Worm (Caenorhabditis elegans): ENCODE measurements around the gene sptl-2.

sptl-2 gene

ce11 chrV:8017924-8018323 is 917 bp downstream of the sptl-2 start:
- no peak for TF ChIP-seq aly-1 (tag; optimal IDR thresholded peaks at IDR 0.05)
- no peak for TF ChIP-seq scrt-1 (GFP tag; IDR thresholded peaks at IDR 0.05)
- no peak for TF ChIP-seq pes-1 (GFP tag; IDR thresholded peaks at IDR 0.05)
- no peak for TF ChIP-seq tbx-11 (GFP tag; IDR thresholded peaks at IDR 0.05)
- TF ChIP-seq ceh-36 (tag; optimal IDR thresholded peaks at IDR 0.05), result no peak
- TF ChIP-seq flt-1 (GFP tag; IDR thresholded peaks at IDR 0.05), result no peak
- no peak for TF ChIP-seq tbx-37 (GFP tag; conservative IDR thresholded peaks at IDR 0.05)
- no peak for TF ChIP-seq hmbx-1 (tag; optimal IDR thresholded peaks at IDR 0.05)
- TF ChIP-seq hmg-4 (GFP tag; optimal IDR thresholded peaks at IDR 0.05), result no peak
- TF ChIP-seq sea-1 (GFP tag; conservative IDR thresholded peaks at IDR 0.05), result no peak
- TF ChIP-seq tra-4 (tag; optimal IDR thresholded peaks at IDR 0.05), result no peak
- no peak for TF ChIP-seq hnd-1 (tag; optimal IDR thresholded peaks at IDR 0.05)
- no peak for TF ChIP-seq F13C5.2 (tag; optimal IDR thresholded peaks at IDR 0.05)
- no peak for TF ChIP-seq ama-1 (optimal IDR thresholded peaks at IDR 0.05)
- TF ChIP-seq ets-7 (tag; optimal IDR thresholded peaks at IDR 0.05), result no peak
- no peak for TF ChIP-seq B0310.2 (tag; optimal IDR thresholded peaks at IDR 0.05)
- TF ChIP-seq ceh-13 (GFP tag; optimal IDR thresholded peaks at IDR 0.05), result no peak

- TF ChIP-seq tbx-11 (GFP tag; IDR thresholded peaks at IDR 0.05) (no peak), sea-1 (GFP tag; conservative IDR thresholded peaks at IDR 0.05) (no peak), flt-1 (GFP tag; IDR thresholded peaks at IDR 0.05) (no peak), ets-7 (tag; optimal IDR thresholded peaks at IDR 0.05) (no peak), tbx-37 (GFP tag; conservative IDR thresholded peaks at IDR 0.05) (no peak), ama-1 (optimal IDR thresholded peaks at IDR 0.05) (no peak), hmg-4 (GFP tag; optimal IDR thresholded peaks at IDR 0.05) (no peak), aly-1 (tag; optimal IDR thresholded peaks at IDR 0.05) (no peak), hmbx-1 (tag; optimal IDR thresholded peaks at IDR 0.05) (no peak), B0310.2 (tag; optimal IDR thresholded peaks at IDR 0.05) (no peak), pes-1 (GFP tag; IDR thresholded peaks at IDR 0.05) (no peak)
These were observed 1.9 kb downstream of the sptl-2 start for ce11 chrV:8018919-8019318.

DNA sequence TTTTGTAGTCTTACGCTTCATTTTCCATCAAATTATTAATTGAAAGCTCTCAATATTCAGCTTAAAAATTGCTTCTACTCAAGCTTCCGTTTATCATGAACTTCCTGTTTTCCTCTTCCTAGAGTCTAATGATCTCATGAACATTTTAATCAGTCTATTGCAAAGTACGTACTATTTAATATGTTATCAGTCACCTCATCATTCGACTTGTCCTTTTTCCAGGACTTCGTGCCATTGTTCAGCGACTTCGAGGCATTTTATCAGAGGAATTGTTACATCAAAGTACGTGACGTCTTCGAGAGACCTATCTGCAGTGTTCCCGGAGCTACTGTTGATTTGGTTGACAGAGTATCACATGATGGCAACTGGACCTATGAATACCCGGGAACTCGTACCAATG is 2.8 kb downstream of the sptl-2 start:
- TF ChIP-seq sea-1 (GFP tag; conservative IDR thresholded peaks at IDR 0.05), result no peak
- no peak for TF ChIP-seq tbx-11 (GFP tag; IDR thresholded peaks at IDR 0.05)
- TF ChIP-seq ceh-36 (tag; optimal IDR thresholded peaks at IDR 0.05), result no peak
- no peak for TF ChIP-seq aly-1 (tag; optimal IDR thresholded peaks at IDR 0.05)
- no peak for TF ChIP-seq tbx-37 (GFP tag; conservative IDR thresholded peaks at IDR 0.05)
- no peak for TF ChIP-seq ama-1 (optimal IDR thresholded peaks at IDR 0.05)
- no peak for TF ChIP-seq F13C5.2 (tag; optimal IDR thresholded peaks at IDR 0.05)
- TF ChIP-seq scrt-1 (GFP tag; IDR thresholded peaks at IDR 0.05), result no peak
- TF ChIP-seq hnd-1 (tag; optimal IDR thresholded peaks at IDR 0.05), result no peak
- no peak for TF ChIP-seq pes-1 (GFP tag; IDR thresholded peaks at IDR 0.05)
- TF ChIP-seq flt-1 (GFP tag; IDR thresholded peaks at IDR 0.05), result no peak
- no peak for TF ChIP-seq B0310.2 (tag; optimal IDR thresholded peaks at IDR 0.05)
- TF ChIP-seq ceh-13 (GFP tag; optimal IDR thresholded peaks at IDR 0.05), result no peak
- no peak for TF ChIP-seq ets-7 (tag; optimal IDR thresholded peaks at IDR 0.05)

DNA sequence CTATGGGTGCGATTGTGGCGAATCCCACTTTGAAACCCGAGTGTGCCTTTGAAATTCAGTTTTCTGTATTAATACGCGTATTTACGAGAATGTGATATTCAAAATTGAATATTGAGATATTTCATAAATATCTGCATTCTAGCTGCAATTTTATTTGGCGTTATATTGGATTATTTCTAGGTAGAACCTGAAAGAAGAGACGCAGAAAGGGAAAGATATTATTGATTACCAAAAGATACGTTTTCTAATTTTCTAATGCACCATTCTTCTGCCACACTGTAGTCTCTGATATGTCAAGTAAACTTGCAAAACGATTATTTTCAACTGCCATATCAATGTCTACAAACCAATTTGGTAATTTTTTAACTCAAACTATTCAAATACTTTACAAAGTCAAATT is 5.0 kb downstream of the sptl-2 start, which contains the start of gene ech-3:
ech-3 (plus strand) TSS at position 178 of the 400 bp plus-strand sequence.
- TF ChIP-seq ets-7 (tag; optimal IDR thresholded peaks at IDR 0.05) (no peak), ceh-36 (tag; optimal IDR thresholded peaks at IDR 0.05) (no peak), tbx-11 (GFP tag; IDR thresholded peaks at IDR 0.05) (no peak), pes-1 (GFP tag; IDR thresholded peaks at IDR 0.05) (no peak), tra-4 (tag; optimal IDR thresholded peaks at IDR 0.05) (no peak), tbx-37 (GFP tag; conservative IDR thresholded peaks at IDR 0.05) (no peak), flt-1 (GFP tag; IDR thresholded peaks at IDR 0.05) (no peak), B0310.2 (tag; optimal IDR thresholded peaks at IDR 0.05) (no peak)

DNA sequence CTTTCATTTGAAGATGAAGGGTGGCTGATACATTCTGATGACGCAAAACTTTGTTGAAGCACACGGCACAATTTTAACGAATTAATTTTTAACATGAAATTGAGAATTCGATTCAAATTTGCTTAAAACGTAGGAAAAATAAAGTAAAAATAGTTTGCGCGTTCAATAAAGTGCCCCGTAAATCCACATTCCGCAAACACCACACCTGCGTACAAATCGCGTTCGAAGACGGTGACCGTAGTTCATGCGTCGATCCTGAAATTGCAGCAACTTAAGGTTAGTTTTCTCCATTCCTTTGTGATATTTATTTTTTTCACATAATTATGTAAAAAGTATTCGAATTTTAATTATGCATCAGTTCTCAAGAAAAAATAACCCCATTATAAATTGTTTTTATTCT is 7.7 kb downstream of the sptl-2 start, which contains the start of gene F43H9.3:
F43H9.3 (minus strand) TSS at position 189 of the 400 bp plus-strand sequence.
- no peak for TF ChIP-seq hmg-4 (GFP tag; optimal IDR thresholded peaks at IDR 0.05)
- TF ChIP-seq F13C5.2 (tag; optimal IDR thresholded peaks at IDR 0.05), result no peak
- TF ChIP-seq B0310.2 (tag; optimal IDR thresholded peaks at IDR 0.05), result no peak
- no peak for TF ChIP-seq ceh-13 (GFP tag; optimal IDR thresholded peaks at IDR 0.05)
- no peak for TF ChIP-seq aly-1 (tag; optimal IDR thresholded peaks at IDR 0.05)
- TF ChIP-seq pes-1 (GFP tag; IDR thresholded peaks at IDR 0.05), result no peak
- no peak for TF ChIP-seq tra-4 (tag; optimal IDR thresholded peaks at IDR 0.05)
- no peak for TF ChIP-seq tbx-11 (GFP tag; IDR thresholded peaks at IDR 0.05)
- TF ChIP-seq sea-1 (GFP tag; conservative IDR thresholded peaks at IDR 0.05), result no peak
- no peak for TF ChIP-seq flt-1 (GFP tag; IDR thresholded peaks at IDR 0.05)
- TF ChIP-seq ets-7 (tag; optimal IDR thresholded peaks at IDR 0.05), result no peak
- TF ChIP-seq ama-1 (optimal IDR thresholded peaks at IDR 0.05), result no peak
- TF ChIP-seq hmbx-1 (tag; optimal IDR thresholded peaks at IDR 0.05), result no peak

ce11 chrV:8025259-8025658 is 8.3 kb downstream of the sptl-2 start:
- TF ChIP-seq sea-1 (GFP tag; conservative IDR thresholded peaks at IDR 0.05) (no peak), hmg-4 (GFP tag; optimal IDR thresholded peaks at IDR 0.05) (no peak)

- no peak for TF ChIP-seq ets-7 (tag; optimal IDR thresholded peaks at IDR 0.05)
- no peak for TF ChIP-seq B0310.2 (tag; optimal IDR thresholded peaks at IDR 0.05)
- no peak for TF ChIP-seq hnd-1 (tag; optimal IDR thresholded peaks at IDR 0.05)
- TF ChIP-seq pes-1 (GFP tag; IDR thresholded peaks at IDR 0.05), result no peak
- no peak for TF ChIP-seq hmbx-1 (tag; optimal IDR thresholded peaks at IDR 0.05)
- TF ChIP-seq tbx-11 (GFP tag; IDR thresholded peaks at IDR 0.05), result no peak
These were observed 9.3 kb downstream of the sptl-2 start, which contains the start of gene F43H9.4 for ce11 chrV:8026343-8026742. TSS of gene F43H9.4 (plus strand) at chrV:8026708.

DNA sequence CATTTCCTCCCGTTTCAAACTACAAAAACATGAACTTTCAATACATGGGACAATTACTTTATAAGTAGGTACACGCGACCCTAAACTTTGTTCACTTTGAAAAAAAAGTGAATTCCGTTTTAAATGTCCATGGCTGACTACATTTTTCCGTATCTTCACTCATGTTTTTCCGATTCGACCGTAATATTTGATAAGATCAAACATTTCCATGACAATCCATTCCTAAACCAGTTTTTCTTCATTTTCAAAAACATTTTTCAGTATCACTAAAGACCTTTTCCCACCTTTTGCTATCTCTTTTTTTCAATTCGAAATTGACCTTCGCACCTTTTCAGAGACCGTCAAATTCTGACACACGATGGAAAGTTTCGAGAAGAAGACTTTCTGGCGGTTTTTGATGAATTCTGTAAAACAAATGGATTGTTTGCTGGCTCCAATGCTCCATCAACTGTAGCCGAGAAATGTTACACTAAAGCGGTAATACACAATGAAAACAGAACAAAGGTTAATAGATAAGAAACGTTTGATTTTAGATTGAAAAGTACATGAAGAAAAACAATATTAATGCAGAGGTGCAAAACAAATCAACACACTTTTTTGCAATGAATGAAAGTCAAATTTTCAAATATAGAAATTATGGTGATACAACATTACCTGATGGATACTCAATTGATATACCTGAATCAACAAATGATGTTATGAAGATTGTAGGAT is 10.6 kb downstream of the sptl-2 start:
- TF ChIP-seq aly-1 (tag; optimal IDR thresholded peaks at IDR 0.05) (no peak), hmbx-1 (tag; optimal IDR thresholded peaks at IDR 0.05) (no peak), hnd-1 (tag; optimal IDR thresholded peaks at IDR 0.05) (no peak)

Measured in whole organism, early embryonic.